Fruit fly (Drosophila melanogaster): ENCODE results near the gene Nbr.

Nbr gene

DNA sequence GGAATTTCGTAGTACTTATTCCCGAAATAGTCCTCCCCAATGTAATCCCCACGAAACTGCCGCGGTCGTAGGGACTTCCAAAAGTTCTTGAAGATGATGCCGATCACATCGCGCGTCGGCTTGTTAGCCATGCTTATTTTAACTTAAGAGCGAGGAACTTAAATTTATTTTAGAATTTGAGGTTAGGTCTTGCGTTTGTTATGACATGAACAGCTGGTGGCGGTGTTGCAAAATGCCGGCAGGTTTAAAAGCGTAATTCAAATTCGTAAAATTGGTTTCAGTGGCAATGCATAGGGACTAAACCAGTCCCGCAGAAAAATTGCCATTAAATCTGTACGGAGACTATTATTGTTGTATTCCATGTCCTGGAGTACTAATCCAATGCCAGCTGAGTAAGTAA is 3.5 kb upstream of the Nbr start (continued):
- TF ChIP-seq abd-A (tag; optimal IDR thresholded peaks at IDR 0.05) (no peak), insv (GFP tag; optimal IDR thresholded peaks at IDR 0.05) (no peak), CG15601 (tag; optimal IDR thresholded peaks at IDR 0.05) (no peak), Dek (tag; optimal IDR thresholded peaks at IDR 0.05) (no peak), knrl (GFP tag; IDR thresholded peaks at IDR 0.05; ENCODE audit: partially characterized antibody) (no peak), CG30020 (tag; optimal IDR thresholded peaks at IDR 0.05) (no peak), Sry-β (GFP tag; optimal IDR thresholded peaks at IDR 0.05) (peak; percentile 79), CG31365 (tag; optimal IDR thresholded peaks at IDR 0.05) (no peak), pan (optimal IDR thresholded peaks at IDR 0.05) (no peak), pan (GFP tag; optimal IDR thresholded peaks at IDR 0.05 in 1 of 2, IDR thresholded peaks at IDR 0.05 in 1 of 2) (no peak), kah (GFP tag; optimal IDR thresholded peaks at IDR 0.05) (no peak), CG12769 (tag; optimal IDR thresholded peaks at IDR 0.05) (no peak), bigmax (GFP tag; optimal IDR thresholded peaks at IDR 0.05) (peak; percentile 100), CG32772 (GFP tag; IDR thresholded peaks at IDR 0.05) (no peak), H2.0 (GFP tag; IDR thresholded peaks at IDR 0.05) (no peak), CG14667 (GFP tag; IDR thresholded peaks at IDR 0.05) (no peak), emc (GFP tag; optimal IDR thresholded peaks at IDR 0.05) (no peak), CG1603 (tag; optimal IDR thresholded peaks at IDR 0.05) (peak; percentile 36), Atf-2 (GFP tag; optimal IDR thresholded peaks at IDR 0.05) (no peak), CG8924 (tag; optimal IDR thresholded peaks at IDR 0.05) (no peak), Mes4 (GFP tag; optimal IDR thresholded peaks at IDR 0.05) (no peak), otp (GFP tag; IDR thresholded peaks at IDR 0.05) (no peak), CG3065 (GFP tag; optimal IDR thresholded peaks at IDR 0.05) (no peak), CG9437 (GFP tag; optimal IDR thresholded peaks at IDR 0.05) (no peak), CG16863 (GFP tag; optimal IDR thresholded peaks at IDR 0.05) (no peak), sima (GFP tag; optimal IDR thresholded peaks at IDR 0.05) (no peak), ci (GFP tag; IDR thresholded peaks at IDR 0.05) (no peak), Dip3 (GFP tag; optimal IDR thresholded peaks at IDR 0.05) (no peak), caup (GFP tag; optimal IDR thresholded peaks at IDR 0.05; ENCODE audit: severe bottlenecking) (no peak), nom (GFP tag; optimal IDR thresholded peaks at IDR 0.05) (no peak), BtbVII (GFP tag; optimal IDR thresholded peaks at IDR 0.05) (no peak), pros (GFP tag; optimal IDR thresholded peaks at IDR 0.05) (no peak), ato (GFP tag; IDR thresholded peaks at IDR 0.05; ENCODE audit: partially characterized antibody) (no peak), CG11085 (GFP tag; IDR thresholded peaks at IDR 0.05) (no peak), Blimp-1 (GFP tag; optimal IDR thresholded peaks at IDR 0.05) (no peak), CG6813 (GFP tag; optimal IDR thresholded peaks at IDR 0.05) (no peak), Xrp1 (GFP tag; IDR thresholded peaks at IDR 0.05) (peak; percentile 29; the same call in 1 of the 2 replicates), CG12236 (GFP tag; optimal IDR thresholded peaks at IDR 0.05) (no peak), CG6175 (GFP tag; IDR thresholded peaks at IDR 0.05) (no peak), Hr3 (GFP tag; optimal IDR thresholded peaks at IDR 0.05) (no peak), nerfin-2 (GFP tag; IDR thresholded peaks at IDR 0.05; ENCODE audit: partially characterized antibody) (no peak), tap (tag; optimal IDR thresholded peaks at IDR 0.05) (no peak), Dip2 (GFP tag; IDR thresholded peaks at IDR 0.05) (no peak), Ets97D (GFP tag; optimal IDR thresholded peaks at IDR 0.05) (peak; percentile 10), CG13894 (tag; optimal IDR thresholded peaks at IDR 0.05) (no peak), CG1602 (GFP tag; optimal IDR thresholded peaks at IDR 0.05) (no peak), mirr (GFP tag; optimal IDR thresholded peaks at IDR 0.05) (no peak), pnt (GFP tag; optimal IDR thresholded peaks at IDR 0.05) (no peak), sr (GFP tag; IDR thresholded peaks at IDR 0.05) (no peak), Sry-δ (GFP tag; optimal IDR thresholded peaks at IDR 0.05) (peak; percentile 14), Lim3 (GFP tag; IDR thresholded peaks at IDR 0.05) (no peak), tna (GFP tag; IDR thresholded peaks at IDR 0.05; ENCODE audit: partially characterized antibody) (no peak)
